Fruit fly (Drosophila melanogaster): ENCODE results near the gene Zdhhc8.
A peak's percentile ranks its signal among the peaks of the same experiment; 100 is the strongest.

The Zdhhc8 gene

dm6 chrX:9394880-9395279, 38.9 kb upstream of the Zdhhc8 start:
- no peak for TF ChIP-seq sage (GFP tag; optimal IDR thresholded peaks at IDR 0.05)
- TF ChIP-seq OdsH (GFP tag; optimal IDR thresholded peaks at IDR 0.05): no peak
- no peak for TF ChIP-seq Dfd (GFP tag; optimal IDR thresholded peaks at IDR 0.05)
- no peak for TF ChIP-seq Sp1 (GFP tag; optimal IDR thresholded peaks at IDR 0.05)
- no peak for TF ChIP-seq lola (GFP tag; optimal IDR thresholded peaks at IDR 0.05)

dm6 chrX:9394358-9394757, 38.3 kb upstream of the Zdhhc8 start:
- TF ChIP-seq dsf (GFP tag; optimal IDR thresholded peaks at IDR 0.05; ENCODE audit: borderline replicate concordance) (no peak), sv (GFP tag; optimal IDR thresholded peaks at IDR 0.05) (no peak), CrebA (GFP tag; optimal IDR thresholded peaks at IDR 0.05; ENCODE audit: borderline replicate concordance) (no peak), lola (GFP tag; optimal IDR thresholded peaks at IDR 0.05) (no peak), HLH106 (tag; optimal IDR thresholded peaks at IDR 0.05) (no peak)

- TF ChIP-seq Rel (GFP tag; optimal IDR thresholded peaks at IDR 0.05) (no peak), Rel (tag; optimal IDR thresholded peaks at IDR 0.05) (no peak), Hnf4 (GFP tag; optimal IDR thresholded peaks at IDR 0.05) (peak; percentile 43), sage (GFP tag; optimal IDR thresholded peaks at IDR 0.05) (no peak), Abd-B (GFP tag; optimal IDR thresholded peaks at IDR 0.05) (no peak), Dif (GFP tag; optimal IDR thresholded peaks at IDR 0.05; ENCODE audit: partially characterized antibody) (no peak), brk (GFP tag; optimal IDR thresholded peaks at IDR 0.05) (peak; percentile 60), Dfd (GFP tag; optimal IDR thresholded peaks at IDR 0.05) (no peak), rgr (GFP tag; optimal IDR thresholded peaks at IDR 0.05) (peak; percentile 60), psq (GFP tag; optimal IDR thresholded peaks at IDR 0.05) (peak; percentile 91), CG9705 (GFP tag; optimal IDR thresholded peaks at IDR 0.05) (no peak), HLH106 (tag; optimal IDR thresholded peaks at IDR 0.05) (no peak), GATAd (GFP tag; optimal IDR thresholded peaks at IDR 0.05) (no peak), CG32264 (GFP tag; optimal IDR thresholded peaks at IDR 0.05) (no peak), foxo (GFP tag; optimal IDR thresholded peaks at IDR 0.05) (peak in 1 of 2 experiments; percentile 28)
These were observed 633 bp downstream of the Zdhhc8 start for dm6 chrX:9355193-9355995.

dm6 chrX:9354773-9355172, 1.3 kb downstream of the Zdhhc8 start:
- TF ChIP-seq Dif (GFP tag; optimal IDR thresholded peaks at IDR 0.05; ENCODE audit: partially characterized antibody) (no peak), Hr78 (GFP tag; optimal IDR thresholded peaks at IDR 0.05) (no peak), brk (GFP tag; optimal IDR thresholded peaks at IDR 0.05) (no peak), lola (GFP tag; optimal IDR thresholded peaks at IDR 0.05) (no peak), foxo (GFP tag; optimal IDR thresholded peaks at IDR 0.05) (no peak), CG32264 (GFP tag; optimal IDR thresholded peaks at IDR 0.05) (no peak), h (GFP tag; optimal IDR thresholded peaks at IDR 0.05) (no peak), Abd-B (GFP tag; optimal IDR thresholded peaks at IDR 0.05) (no peak), CrebA (GFP tag; optimal IDR thresholded peaks at IDR 0.05; ENCODE audit: borderline replicate concordance) (no peak), pan (optimal IDR thresholded peaks at IDR 0.05) (no peak), fru (GFP tag; optimal IDR thresholded peaks at IDR 0.05) (no peak), dl (GFP tag; optimal IDR thresholded peaks at IDR 0.05; ENCODE audit: insufficient read depth in 1 of 2, partially characterized antibody in 2 of 2) (no peak), Vsx2 (GFP tag; optimal IDR thresholded peaks at IDR 0.05; ENCODE audit: partially characterized antibody) (no peak), Myc (optimal IDR thresholded peaks at IDR 0.05) (no peak), Rel (GFP tag; optimal IDR thresholded peaks at IDR 0.05) (no peak), Rel (tag; optimal IDR thresholded peaks at IDR 0.05) (no peak), br (GFP tag; optimal IDR thresholded peaks at IDR 0.05) (no peak), woc (GFP tag; optimal IDR thresholded peaks at IDR 0.05) (no peak)

All from whole organism, wandering third instar larva.